Fruit fly (Drosophila melanogaster) whole organism, prepupa: ENCODE data around the gene alpha-Spec.

Experiments
- CG10669 ChIP-seq: fragments of 200-800 bp; sonication (Bioruptor generic); optimal IDR thresholded peaks from 3 replicates; lab custom pipeline; 2018; ENCODE audit warnings: missing biosample characterization, mild to moderate bottlenecking, missing genetic modification characterization, moderate library complexity
- CG11762 ChIP-seq: fragments of 200-800 bp; sonication (Bioruptor generic); optimal IDR thresholded peaks from 3 replicates; lab custom pipeline; 2016; ENCODE audit warnings: missing biosample characterization, missing genetic modification characterization; ENCODE audit not compliant: insufficient read depth
- CG11902 ChIP-seq: fragments of 200-800 bp; sonication (Bioruptor generic); optimal IDR thresholded peaks from 3 replicates; lab custom pipeline; 2016; ENCODE audit warnings: missing biosample characterization, missing genetic modification characterization
- CG1621 ChIP-seq: fragments of 200-800 bp; sonication (Bioruptor generic); optimal IDR thresholded peaks from 3 replicates; lab custom pipeline; 2018; ENCODE audit warnings: missing biosample characterization, mild to moderate bottlenecking, missing genetic modification characterization
- CG16779 ChIP-seq: fragments of 200-800 bp; sonication (Bioruptor generic); optimal IDR thresholded peaks from 3 replicates; lab custom pipeline; 2017; ENCODE audit warnings: missing biosample characterization, mild to moderate bottlenecking, missing genetic modification characterization
- CG3032 ChIP-seq: fragments of 200-800 bp; optimal IDR thresholded peaks from 2 replicates; lab custom pipeline; 2019; ENCODE audit warnings: missing biosample characterization, mild to moderate bottlenecking, missing genetic modification characterization, moderate library complexity
- CG31627 ChIP-seq: fragments of 200-800 bp; sonication (Bioruptor generic); optimal IDR thresholded peaks from 3 replicates; lab custom pipeline; 2016; ENCODE audit warnings: missing biosample characterization, missing genetic modification characterization
- CG32006 ChIP-seq: fragments of 200-800 bp; sonication (Bioruptor generic); optimal IDR thresholded peaks from 3 replicates; lab custom pipeline; 2017; ENCODE audit warnings: missing biosample characterization, mild to moderate bottlenecking, missing genetic modification characterization
- CG3919 ChIP-seq: fragments of 200-800 bp; sonication (Bioruptor generic); optimal IDR thresholded peaks from 3 replicates; lab custom pipeline; 2016; ENCODE audit warnings: missing biosample characterization, missing genetic modification characterization
- CG4318 ChIP-seq: fragments of 200-800 bp; sonication (Bioruptor generic); optimal IDR thresholded peaks from 3 replicates; lab custom pipeline; 2017; ENCODE audit warnings: missing biosample characterization, mild to moderate bottlenecking, missing genetic modification characterization
- CG6792 ChIP-seq: fragments of 200-800 bp; sonication (Bioruptor generic); optimal IDR thresholded peaks from 3 replicates; lab custom pipeline; 2016; ENCODE audit warnings: missing biosample characterization, missing genetic modification characterization
- CG6808 ChIP-seq: fragments of 200-800 bp; sonication (Bioruptor generic); optimal IDR thresholded peaks from 3 replicates; lab custom pipeline; 2017; ENCODE audit warnings: missing biosample characterization, missing genetic modification characterization, mild to moderate bottlenecking, moderate library complexity, missing genetic modification reagents
- CG6854 ChIP-seq: fragments of 200-800 bp; sonication (Bioruptor generic); optimal IDR thresholded peaks from 2 replicates; lab custom pipeline; 2017; ENCODE audit warnings: missing biosample characterization, mild to moderate bottlenecking, missing genetic modification characterization
- CG7368 ChIP-seq: fragments of 200-800 bp; sonication (Bioruptor generic); optimal IDR thresholded peaks from 3 replicates; lab custom pipeline; 2016; ENCODE audit warnings: missing biosample characterization, missing genetic modification characterization
- CG8119 ChIP-seq: fragments of 200-800 bp; sonication (Bioruptor generic); IDR thresholded peaks from 3 replicates; pipeline ENCODE4 v1.3.6; 2022; ENCODE audit warnings: missing biosample characterization, missing genetic modification characterization
- CG9139 ChIP-seq: fragments of 200-800 bp; sonication (Bioruptor generic); optimal IDR thresholded peaks from 3 replicates; lab custom pipeline; 2017; ENCODE audit warnings: missing biosample characterization, mild to moderate bottlenecking, missing genetic modification characterization
- Eip78C ChIP-seq: fragments of 200-800 bp; sonication (Bioruptor generic); peaks from one replicate; lab custom pipeline; 2016; ENCODE audit warnings: missing biosample characterization, missing genetic modification characterization
- Eip93F ChIP-seq: fragments of 200-800 bp; sonication (Bioruptor generic); optimal IDR thresholded peaks from 2 replicates; lab custom pipeline; 2016; ENCODE audit warnings: missing biosample characterization, mild to moderate bottlenecking, missing genetic modification characterization
- Ets96B ChIP-seq: fragments of 200-800 bp; optimal IDR thresholded peaks from 2 replicates; lab custom pipeline; 2019; ENCODE audit warnings: missing biosample characterization, mild to moderate bottlenecking, missing genetic modification characterization, moderate library complexity
- Gug ChIP-seq: fragments of 200-800 bp; sonication (Bioruptor generic); IDR thresholded peaks from 2 replicates; pipeline ENCODE4 v1.3.6; 2022; ENCODE audit warnings: missing biosample characterization, missing genetic modification characterization
- Hr38 ChIP-seq: sonication (Bioruptor generic); optimal IDR thresholded peaks from 2 replicates; lab custom pipeline; 2016; ENCODE audit warnings: missing biosample characterization, missing genetic modification characterization
- Hr39 ChIP-seq: fragments of 200-800 bp; sonication (Bioruptor generic); optimal IDR thresholded peaks from 2 replicates; lab custom pipeline; 2016; ENCODE audit warnings: missing biosample characterization, missing genetic modification characterization
- Hr4 ChIP-seq: fragments of 200-800 bp; sonication (Bioruptor generic); optimal IDR thresholded peaks from 3 replicates; lab custom pipeline; 2016; ENCODE audit warnings: missing biosample characterization, missing genetic modification characterization
- Lpt ChIP-seq: fragments of 200-800 bp; sonication (Bioruptor generic); optimal IDR thresholded peaks from 3 replicates; lab custom pipeline; 2016; ENCODE audit warnings: missing biosample characterization, missing genetic modification characterization
- Met ChIP-seq: fragments of 200-800 bp; sonication (Bioruptor generic); optimal IDR thresholded peaks from 3 replicates; lab custom pipeline; 2016; ENCODE audit warnings: missing biosample characterization, missing genetic modification characterization
- OdsH ChIP-seq: fragments of 200-800 bp; sonication (Bioruptor generic); optimal IDR thresholded peaks from 3 replicates; lab custom pipeline; 2016; ENCODE audit warnings: missing biosample characterization, missing genetic modification characterization
- Sox102F ChIP-seq: fragments of 200-800 bp; sonication (Bioruptor generic); optimal IDR thresholded peaks from 2 replicates; lab custom pipeline; 2016; ENCODE audit warnings: missing biosample characterization, mild to moderate bottlenecking, missing genetic modification characterization
- Sox14 ChIP-seq: fragments of 200-800 bp; sonication (Bioruptor generic); optimal IDR thresholded peaks from 3 replicates; lab custom pipeline; 2016; ENCODE audit warnings: missing biosample characterization, missing genetic modification characterization
- achi ChIP-seq: fragments of 200-800 bp; sonication (Bioruptor generic); optimal IDR thresholded peaks from 3 replicates; lab custom pipeline; 2016; ENCODE audit warnings: missing biosample characterization, missing genetic modification characterization
- cyc ChIP-seq: fragments of 200-800 bp; sonication (Bioruptor generic); optimal IDR thresholded peaks from 3 replicates; lab custom pipeline; 2016; ENCODE audit warnings: missing biosample characterization, missing genetic modification characterization
- dsx ChIP-seq: fragments of 200-800 bp; optimal IDR thresholded peaks from 3 replicates; lab custom pipeline; 2019; ENCODE audit warnings: missing biosample characterization, mild to moderate bottlenecking, missing genetic modification characterization, moderate library complexity; ENCODE audit not compliant: poor library complexity, severe bottlenecking
- eg ChIP-seq: fragments of 200-800 bp; sonication (Bioruptor generic); IDR thresholded peaks from 3 replicates; pipeline ENCODE4 v1.3.6; 2022; ENCODE audit warnings: missing biosample characterization, missing genetic modification characterization
- esn ChIP-seq: fragments of 200-800 bp; sonication (Bioruptor generic); optimal IDR thresholded peaks from 2 replicates; lab custom pipeline; 2016; ENCODE audit warnings: missing biosample characterization, mild to moderate bottlenecking, missing genetic modification characterization, moderate library complexity
- fkh ChIP-seq: fragments of 200-800 bp; sonication (Bioruptor generic); optimal IDR thresholded peaks from 3 replicates; lab custom pipeline; 2017; ENCODE audit warnings: missing biosample characterization, mild to moderate bottlenecking, missing genetic modification characterization, moderate library complexity
- lz ChIP-seq: fragments of 200-800 bp; sonication (Bioruptor generic); optimal IDR thresholded peaks from 3 replicates; lab custom pipeline; 2016; ENCODE audit warnings: missing biosample characterization, missing genetic modification characterization
- net ChIP-seq: fragments of 200-800 bp; sonication (Bioruptor generic); optimal IDR thresholded peaks from 3 replicates; lab custom pipeline; 2016; ENCODE audit warnings: missing biosample characterization, missing genetic modification characterization
- pdm3 ChIP-seq: fragments of 200-800 bp; sonication (Bioruptor generic); optimal IDR thresholded peaks from 3 replicates; lab custom pipeline; 2016; ENCODE audit warnings: missing biosample characterization, missing genetic modification characterization
- salr ChIP-seq, 2 experiments: fragments of 200-800 bp; sonication (Bioruptor generic); optimal IDR thresholded peaks; 3 replicates each; lab custom pipeline; 2016 to 2018; ENCODE audit warnings: missing biosample characterization in 2 of 2, missing genetic modification characterization in 2 of 2, mild to moderate bottlenecking in 1 of 2
- spab ChIP-seq: fragments of 200-800 bp; sonication (Bioruptor generic); optimal IDR thresholded peaks from 2 replicates; lab custom pipeline; 2017; ENCODE audit warnings: missing biosample characterization, mild to moderate bottlenecking, missing genetic modification characterization, missing genetic modification reagents
- svp ChIP-seq: fragments of 200-800 bp; sonication (Bioruptor generic); peaks from one replicate; lab custom pipeline; 2016; ENCODE audit warnings: missing biosample characterization, missing genetic modification characterization
- topi ChIP-seq: fragments of 200-800 bp; sonication (Bioruptor generic); optimal IDR thresholded peaks from 3 replicates; lab custom pipeline; 2016; ENCODE audit warnings: missing biosample characterization, missing genetic modification characterization
- vri ChIP-seq: fragments of 200-800 bp; sonication (Bioruptor generic); optimal IDR thresholded peaks from 3 replicates; lab custom pipeline; 2016; ENCODE audit warnings: missing biosample characterization, mild to moderate bottlenecking, missing genetic modification characterization

The alpha-Spec gene

DNA sequence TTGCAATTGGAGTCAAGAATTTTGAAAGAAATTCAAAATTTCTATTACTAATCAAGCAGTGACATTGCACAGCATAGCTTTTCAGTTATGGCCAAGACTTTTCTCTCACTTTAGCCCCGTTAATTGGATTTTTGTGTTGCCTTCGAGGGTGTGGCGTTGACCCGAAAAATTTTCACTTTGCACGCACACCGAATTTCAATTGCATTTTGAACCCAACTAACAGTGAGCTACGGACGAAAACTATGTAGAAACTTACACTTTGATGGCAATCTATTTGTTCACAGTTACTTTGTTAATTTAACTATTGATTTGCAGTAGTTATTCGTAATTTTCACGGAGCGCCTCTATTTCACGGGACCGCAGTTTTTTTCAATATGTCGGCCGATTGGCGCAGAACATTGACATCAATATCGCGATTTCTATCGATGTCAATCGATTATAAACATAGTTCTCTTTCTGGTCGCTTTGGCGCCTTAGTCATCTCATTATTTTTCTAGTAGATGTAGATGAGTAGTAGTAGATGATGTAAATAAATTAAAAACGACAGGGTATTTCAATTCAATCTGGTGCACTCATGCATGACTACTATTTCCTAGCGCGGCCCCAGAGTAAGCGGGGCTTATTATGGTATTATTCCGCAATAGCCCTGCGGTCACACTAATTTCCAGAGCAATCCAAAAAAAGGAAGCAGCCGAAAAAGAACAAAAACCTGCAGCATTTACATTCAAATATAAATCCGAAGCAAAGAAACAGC lies at the start of gene alpha-Spec, which contains the start of the genes dlt and Cdc37:
Gene alpha-Spec (minus strand): TSS at position 386 of the 754 bp plus-strand sequence.
Gene dlt (minus strand): TSS at position 386 of the 754 bp plus-strand sequence.
Gene Cdc37 (plus strand): TSS at position 450 of the 754 bp plus-strand sequence.
- TF ChIP-seq Sox102F (GFP tag; lab: Kevin White, UChicago) (no peak), Eip78C (GFP tag; lab: Kevin White, UChicago) (no peak), achi (GFP tag; lab: Kevin White, UChicago) (no peak), CG4318 (GFP tag; lab: Kevin White, UChicago) (no peak), CG8119 (GFP tag; lab: Robert Waterston, UW) (0 out of 3 replicates have a peak, but pooled peaks have one; percentile 27), CG9139 (no peak), CG10669 (no peak), Gug (GFP tag; lab: Robert Waterston, UW) (no peak), cyc (GFP tag; lab: Kevin White, UChicago) (peak; percentile 33), pdm3 (no peak), CG6808 (GFP tag; lab: Kevin White, UChicago) (no peak), esn (peak; percentile 39), CG1621 (tag; lab: Kevin White, UChicago) (peak; percentile 42), lz (GFP tag; lab: Kevin White, UChicago) (peak; percentile 35), CG11762 (GFP tag; lab: Kevin White, UChicago) (no peak), CG31627 (peak; percentile 27), CG32006 (GFP tag; lab: Kevin White, UChicago) (no peak), Lpt (no peak), Met (GFP tag; lab: Kevin White, UChicago) (no peak), Eip93F (GFP tag; lab: Kevin White, UChicago) (no peak), CG6854 (no peak), CG3032 (tag; lab: Kevin White, UChicago) (peak; percentile 21), net (no peak), topi (GFP tag; lab: Kevin White, UChicago) (no peak), salr (GFP tag; optimal IDR thresholded peaks at IDR 0.05; lab: Kevin White, UChicago) (peak in 1 of 2 experiments; percentile 3), CG11902 (GFP tag; lab: Kevin White, UChicago) (no peak), fkh (GFP tag; lab: Kevin White, UChicago) (no peak), CG3919 (GFP tag; lab: Kevin White, UChicago) (no peak), eg (GFP tag; lab: Robert Waterston, UW) (0 out of 3 replicates have a peak, but pooled peaks have one; percentile 29), vri (no peak), OdsH (no peak), Hr39 (GFP tag; lab: Kevin White, UChicago) (no peak), spab (GFP tag; lab: Kevin White, UChicago) (no peak), Hr38 (GFP tag; lab: Kevin White, UChicago) (no peak), CG7368 (GFP tag; lab: Kevin White, UChicago) (no peak), dsx (GFP tag; lab: Kevin White, UChicago) (peak; percentile 49), Hr4 (GFP tag; lab: Kevin White, UChicago) (no peak), Sox14 (GFP tag; lab: Kevin White, UChicago) (peak; percentile 70), Ets96B (tag; lab: Kevin White, UChicago) (peak; percentile 61), CG6792 (GFP tag; lab: Kevin White, UChicago) (no peak), svp (no peak), CG16779 (tag; lab: Kevin White, UChicago) (no peak)
- TF ChIP-seq, all 60 proteins: peak for 12
